Worm (Caenorhabditis elegans): ENCODE data around the gene spp-19.

DNA sequence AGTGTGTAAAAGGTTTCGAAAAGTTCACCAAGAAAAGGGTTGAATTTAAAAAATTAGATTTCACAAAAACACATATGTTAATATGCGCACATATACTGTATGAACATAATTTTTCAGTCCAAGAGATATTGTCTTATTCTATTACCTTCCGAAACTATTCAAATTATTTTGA lies 43.4 kb downstream of the spp-19 start, which contains the start of gene F46E10.3:
- no peak for TF ChIP-seq ama-1 (optimal IDR thresholded peaks at IDR 0.05)
- no peak for TF ChIP-seq snpc-4 (tag; optimal IDR thresholded peaks at IDR 0.05)
- no peak for TF ChIP-seq nhr-23 (tag; optimal IDR thresholded peaks at IDR 0.05)
- TF ChIP-seq alr-1 (tag; optimal IDR thresholded peaks at IDR 0.05): no peak
- no peak for TF ChIP-seq lsy-2 (tag; optimal IDR thresholded peaks at IDR 0.05)
- no peak for TF ChIP-seq lin-13 (GFP tag; optimal IDR thresholded peaks at IDR 0.05)
- TF ChIP-seq unc-55 (GFP tag; optimal IDR thresholded peaks at IDR 0.05): no peak
- TF ChIP-seq elt-3 (tag; optimal IDR thresholded peaks at IDR 0.05): no peak

All from whole organism, L2 larva.